Fruit fly (Drosophila melanogaster): ENCODE data around the gene Ir68a.

DNA sequence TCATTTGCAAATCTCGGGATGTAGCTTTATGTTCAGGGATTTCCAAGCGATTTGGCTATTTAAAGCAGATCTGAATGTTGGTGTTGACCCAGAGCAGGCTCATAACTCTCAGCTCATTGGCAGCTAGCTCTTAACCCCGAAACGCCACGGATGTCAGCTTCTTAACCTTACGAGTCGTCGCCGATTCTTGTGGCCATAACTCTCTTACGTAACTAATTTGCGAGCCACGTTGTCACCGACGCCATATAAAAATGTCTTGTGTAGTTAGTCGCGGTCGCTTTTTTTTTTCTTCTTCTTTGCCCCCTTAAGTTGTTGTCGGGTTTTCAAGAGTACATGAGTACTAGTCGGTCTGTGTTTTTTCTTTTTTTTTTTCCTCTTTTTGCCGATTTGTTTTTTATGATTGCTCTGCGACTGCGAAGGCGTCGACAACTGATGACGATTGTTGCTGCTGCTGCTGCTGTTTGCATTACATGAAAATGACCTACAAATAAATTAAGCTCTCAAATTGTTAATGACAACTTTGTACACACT lies 38.2 kb upstream of the Ir68a start:
- TF ChIP-seq CTCF (optimal IDR thresholded peaks at IDR 0.05), result no peak
- no peak for TF ChIP-seq CG8478 (optimal IDR thresholded peaks at IDR 0.05)
